Fruit fly (Drosophila melanogaster) whole organism, wandering third instar larva: ENCODE data around the gene Art4.
A peak's percentile ranks its signal among the peaks of the same experiment; 100 is the strongest.

Experiments
- CG32264 ChIP-seq: fragments of 200-800 bp; sonication (Bioruptor generic); optimal IDR thresholded peaks from 2 replicates; lab custom pipeline; 2016; ENCODE audit warnings: missing biosample characterization, missing genetic modification characterization
- CG9705 ChIP-seq: fragments of 200-800 bp; sonication (Bioruptor generic); optimal IDR thresholded peaks from 2 replicates; lab custom pipeline; 2018; ENCODE audit warnings: missing biosample characterization, mild to moderate bottlenecking, missing genetic modification characterization
- Dfd ChIP-seq: fragments of >200 bp; optimal IDR thresholded peaks from 2 replicates; lab custom pipeline; 2017; ENCODE audit warnings: missing biosample characterization, missing genetic modification characterization
- GATAd ChIP-seq: sonication (Bioruptor generic); optimal IDR thresholded peaks from 2 replicates; lab custom pipeline; 2016; ENCODE audit warnings: missing biosample characterization, missing genetic modification characterization
- HLH106 ChIP-seq: fragments of 200-800 bp; optimal IDR thresholded peaks from 3 replicates; lab custom pipeline; 2019; ENCODE audit warnings: missing biosample characterization, mild to moderate bottlenecking, missing genetic modification characterization, moderate library complexity
- Hnf4 ChIP-seq: fragments of 200-800 bp; sonication (Bioruptor generic); optimal IDR thresholded peaks from 2 replicates; lab custom pipeline; 2016; ENCODE audit warnings: missing biosample characterization, mild to moderate bottlenecking, missing genetic modification characterization
- Hr78 ChIP-seq: fragments of >200 bp; optimal IDR thresholded peaks from 2 replicates; lab custom pipeline; 2017; ENCODE audit warnings: missing biosample characterization, missing genetic modification characterization
- Jra ChIP-seq: sonication (Bioruptor generic); optimal IDR thresholded peaks from 2 replicates; lab custom pipeline; 2016; ENCODE audit warnings: missing biosample characterization, missing genetic modification characterization
- Mio ChIP-seq: sonication (Bioruptor generic); optimal IDR thresholded peaks from 2 replicates; lab custom pipeline; 2016; ENCODE audit warnings: missing biosample characterization, missing genetic modification characterization
- Myc ChIP-seq: fragments of >200 bp; optimal IDR thresholded peaks from 2 replicates; lab custom pipeline; 2017
- N ChIP-seq: fragments of >200 bp; optimal IDR thresholded peaks from 2 replicates; lab custom pipeline; 2018; ENCODE audit warnings: missing biosample characterization, missing external identifiers, missing genetic modification characterization
- OdsH ChIP-seq: fragments of 200-800 bp; sonication (Bioruptor generic); optimal IDR thresholded peaks from 2 replicates; lab custom pipeline; 2016; ENCODE audit warnings: missing biosample characterization, mild to moderate bottlenecking, missing genetic modification characterization
- Rel ChIP-seq, 2 experiments: fragments of 200-800 bp; sonication (Bioruptor generic) in 1 of 2; optimal IDR thresholded peaks; 2 replicates in 1 of 2; 3 replicates in 1 of 2; lab custom pipeline; 2016 to 2019; ENCODE audit warnings: mild to moderate bottlenecking in 2 of 2, missing biosample characterization in 2 of 2, missing genetic modification characterization in 2 of 2, moderate library complexity in 1 of 2
- Sp1 ChIP-seq: fragments of 200-800 bp; sonication (Bioruptor generic); optimal IDR thresholded peaks from 3 replicates; lab custom pipeline; 2019; ENCODE audit warnings: missing biosample characterization, mild to moderate bottlenecking, missing genetic modification characterization, moderate library complexity
- br ChIP-seq: fragments of 200-800 bp; sonication (Bioruptor generic); optimal IDR thresholded peaks from 2 replicates; lab custom pipeline; 2016; ENCODE audit warnings: missing biosample characterization, missing genetic modification characterization
- brk ChIP-seq: fragments of 200-800 bp; sonication (Bioruptor generic); optimal IDR thresholded peaks from 2 replicates; lab custom pipeline; 2016; ENCODE audit warnings: missing biosample characterization, mild to moderate bottlenecking, missing genetic modification characterization
- dmrt93B ChIP-seq: fragments of 200-800 bp; sonication (Bioruptor generic); optimal IDR thresholded peaks from 2 replicates; lab custom pipeline; 2018; ENCODE audit warnings: missing biosample characterization, mild to moderate bottlenecking, missing genetic modification characterization
- dsf ChIP-seq: sonication (Bioruptor generic); optimal IDR thresholded peaks from 2 replicates; lab custom pipeline; 2016; ENCODE audit warnings: missing biosample characterization, missing genetic modification characterization, borderline replicate concordance
- foxo ChIP-seq, 2 experiments: fragments of 200-800 bp; sonication (Bioruptor generic); optimal IDR thresholded peaks; 2 replicates in 1 of 2; 3 replicates in 1 of 2; lab custom pipeline; 2016 to 2017; ENCODE audit warnings: missing biosample characterization in 2 of 2, missing genetic modification characterization in 2 of 2
- fru ChIP-seq: fragments of 200-800 bp; sonication (Bioruptor generic); optimal IDR thresholded peaks from 3 replicates; lab custom pipeline; 2016; ENCODE audit warnings: missing biosample characterization, mild to moderate bottlenecking, missing genetic modification characterization
- h ChIP-seq: fragments of 200-800 bp; sonication (Bioruptor generic); optimal IDR thresholded peaks from 3 replicates; lab custom pipeline; 2016; ENCODE audit warnings: missing biosample characterization, mild to moderate bottlenecking, missing genetic modification characterization
- jim ChIP-seq: fragments of 175-275, 200-325 bp; sonication (Bioruptor generic); optimal IDR thresholded peaks from 2 replicates; lab custom pipeline; 2016; ENCODE audit warnings: missing biosample characterization, mild to moderate bottlenecking, missing genetic modification characterization
- lola ChIP-seq: fragments of >200 bp; optimal IDR thresholded peaks from 2 replicates; lab custom pipeline; 2017; ENCODE audit warnings: missing biosample characterization, missing genetic modification characterization
- pan ChIP-seq: fragments of >200 bp; optimal IDR thresholded peaks from 2 replicates; lab custom pipeline; 2017
- psq ChIP-seq: fragments of 200-800 bp; sonication (Bioruptor generic); optimal IDR thresholded peaks from 3 replicates; lab custom pipeline; 2017; ENCODE audit warnings: missing biosample characterization, mild to moderate bottlenecking, missing genetic modification characterization, moderate library complexity
- sage ChIP-seq: fragments of 200-800 bp; sonication (Bioruptor generic); optimal IDR thresholded peaks from 2 replicates; lab custom pipeline; 2016; ENCODE audit warnings: missing biosample characterization, mild to moderate bottlenecking, missing genetic modification characterization
- sv ChIP-seq: fragments of 200-800 bp; sonication (Bioruptor generic); optimal IDR thresholded peaks from 3 replicates; lab custom pipeline; 2016; ENCODE audit warnings: missing biosample characterization, missing genetic modification characterization
- woc ChIP-seq: sonication (Bioruptor generic); optimal IDR thresholded peaks from 2 replicates; lab custom pipeline; 2016; ENCODE audit warnings: missing biosample characterization, mild to moderate bottlenecking, missing genetic modification characterization

Art4 gene

dm6 chr3R:10032951-10033720 is 47.3 kb upstream of the Art4 start:
- TF ChIP-seq dsf (GFP tag; lab: Kevin White, UChicago) = no peak
- no peak for TF ChIP-seq OdsH (GFP tag; lab: Kevin White, UChicago)
- no peak for TF ChIP-seq sv (GFP tag; lab: Kevin White, UChicago)
- no peak for TF ChIP-seq Rel (GFP tag; optimal IDR thresholded peaks at IDR 0.05; lab: Kevin White, UChicago)
- TF ChIP-seq Rel (tag; optimal IDR thresholded peaks at IDR 0.05; lab: Kevin White, UChicago) = no peak
- TF ChIP-seq lola = no peak
- no peak for TF ChIP-seq sage (GFP tag; lab: Kevin White, UChicago)
- no peak for TF ChIP-seq dmrt93B (GFP tag; lab: Kevin White, UChicago)
- no peak for TF ChIP-seq woc (GFP tag; lab: Kevin White, UChicago)
- no peak for TF ChIP-seq fru (GFP tag; lab: Kevin White, UChicago)
- TF ChIP-seq Sp1 (GFP tag; lab: Kevin White, UChicago) = no peak
- no peak for TF ChIP-seq foxo (GFP tag; optimal IDR thresholded peaks at IDR 0.05; lab: Kevin White, UChicago)
- TF ChIP-seq psq (GFP tag; lab: Kevin White, UChicago) = no peak

- TF ChIP-seq brk (no peak), CG32264 (GFP tag; lab: Kevin White, UChicago) (no peak), Rel (GFP tag; optimal IDR thresholded peaks at IDR 0.05; lab: Kevin White, UChicago) (no peak), Rel (tag; optimal IDR thresholded peaks at IDR 0.05; lab: Kevin White, UChicago) (no peak), jim (GFP tag; lab: Kevin White, UChicago) (no peak), lola (no peak), br (GFP tag; lab: Kevin White, UChicago) (no peak), N (GFP tag; lab: Kevin White, UChicago) (no peak), Dfd (no peak)
Measured at dm6 chr3R:10031480-10031879, 45.6 kb upstream of the Art4 start.

dm6 chr3R:10028378-10028777 is 42.5 kb upstream of the Art4 start:
- no peak for TF ChIP-seq br (GFP tag; lab: Kevin White, UChicago)

- TF ChIP-seq pan (lab: Kevin White, UChicago) (no peak), Hnf4 (no peak), Mio (no peak), foxo (GFP tag; optimal IDR thresholded peaks at IDR 0.05; lab: Kevin White, UChicago) (no peak), woc (GFP tag; lab: Kevin White, UChicago) (no peak), jim (GFP tag; lab: Kevin White, UChicago) (no peak), Dfd (no peak), CG32264 (GFP tag; lab: Kevin White, UChicago) (no peak), dsf (GFP tag; lab: Kevin White, UChicago) (no peak)
Measured at dm6 chr3R:10025050-10025449, 39.2 kb upstream of the Art4 start, which contains the start of gene CG31407. Gene CG31407, minus strand, starts transcription at chr3R:10025150.

- TF ChIP-seq GATAd (no peak), Myc (lab: Kevin White, UChicago) (no peak), HLH106 (no peak), Sp1 (GFP tag; lab: Kevin White, UChicago) (no peak), psq (GFP tag; lab: Kevin White, UChicago) (no peak), CG32264 (GFP tag; lab: Kevin White, UChicago) (no peak), Jra (GFP tag; lab: Kevin White, UChicago) (no peak), Hr78 (no peak), sv (GFP tag; lab: Kevin White, UChicago) (no peak), br (GFP tag; lab: Kevin White, UChicago) (peak; percentile 9), CG9705 (no peak), fru (GFP tag; lab: Kevin White, UChicago) (peak; percentile 13), N (GFP tag; lab: Kevin White, UChicago) (no peak), h (peak; percentile 28), Hnf4 (no peak)
Measured at dm6 chr3R:10024032-10024712, 38.3 kb upstream of the Art4 start.
